Fruit fly (Drosophila melanogaster) whole organism, wandering third instar larva: ENCODE measurements around the gene CG32816.

ENCODE experiments used
- CrebA ChIP-seq: fragments of 200-800 bp; sonication (Bioruptor generic); optimal IDR thresholded peaks from 2 replicates; lab custom pipeline; 2016; ENCODE audit warnings: missing biosample characterization, mild to moderate bottlenecking, missing genetic modification characterization, borderline replicate concordance
- Dfd ChIP-seq: fragments of >200 bp; optimal IDR thresholded peaks from 2 replicates; lab custom pipeline; 2017; ENCODE audit warnings: missing biosample characterization, missing genetic modification characterization
- Dif ChIP-seq: fragments of 200-275, 200-300 bp; sonication (Bioruptor generic); optimal IDR thresholded peaks from 2 replicates; lab custom pipeline; 2018; ENCODE audit warnings: missing biosample characterization, missing genetic modification characterization; ENCODE audit not compliant: partially characterized antibody
- GATAd ChIP-seq: sonication (Bioruptor generic); optimal IDR thresholded peaks from 2 replicates; lab custom pipeline; 2016; ENCODE audit warnings: missing biosample characterization, missing genetic modification characterization
- HLH106 ChIP-seq: fragments of 200-800 bp; optimal IDR thresholded peaks from 3 replicates; lab custom pipeline; 2019; ENCODE audit warnings: missing biosample characterization, mild to moderate bottlenecking, missing genetic modification characterization, moderate library complexity
- Hnf4 ChIP-seq: fragments of 200-800 bp; sonication (Bioruptor generic); optimal IDR thresholded peaks from 2 replicates; lab custom pipeline; 2016; ENCODE audit warnings: missing biosample characterization, mild to moderate bottlenecking, missing genetic modification characterization
- Hr78 ChIP-seq: fragments of >200 bp; optimal IDR thresholded peaks from 2 replicates; lab custom pipeline; 2017; ENCODE audit warnings: missing biosample characterization, missing genetic modification characterization
- Hr83 ChIP-seq: fragments of 200-300 bp; sonication (Bioruptor generic); optimal IDR thresholded peaks from 2 replicates; lab custom pipeline; 2016; ENCODE audit warnings: missing biosample characterization, mild to moderate bottlenecking, missing genetic modification characterization, moderate library complexity; ENCODE audit not compliant: poor library complexity, severe bottlenecking
- Jra ChIP-seq: sonication (Bioruptor generic); optimal IDR thresholded peaks from 2 replicates; lab custom pipeline; 2016; ENCODE audit warnings: missing biosample characterization, missing genetic modification characterization
- Mio ChIP-seq: sonication (Bioruptor generic); optimal IDR thresholded peaks from 2 replicates; lab custom pipeline; 2016; ENCODE audit warnings: missing biosample characterization, missing genetic modification characterization
- Myc ChIP-seq: fragments of >200 bp; optimal IDR thresholded peaks from 2 replicates; lab custom pipeline; 2017
- N ChIP-seq: fragments of >200 bp; optimal IDR thresholded peaks from 2 replicates; lab custom pipeline; 2018; ENCODE audit warnings: missing biosample characterization, missing external identifiers, missing genetic modification characterization
- OdsH ChIP-seq: fragments of 200-800 bp; sonication (Bioruptor generic); optimal IDR thresholded peaks from 2 replicates; lab custom pipeline; 2016; ENCODE audit warnings: missing biosample characterization, mild to moderate bottlenecking, missing genetic modification characterization
- Rel ChIP-seq, 2 experiments: fragments of 200-800 bp; sonication (Bioruptor generic) in 1 of 2; optimal IDR thresholded peaks; 2 replicates in 1 of 2; 3 replicates in 1 of 2; lab custom pipeline; 2016 to 2019; ENCODE audit warnings: mild to moderate bottlenecking in 2 of 2, missing biosample characterization in 2 of 2, missing genetic modification characterization in 2 of 2, moderate library complexity in 1 of 2
- Sp1 ChIP-seq: fragments of 200-800 bp; sonication (Bioruptor generic); optimal IDR thresholded peaks from 3 replicates; lab custom pipeline; 2019; ENCODE audit warnings: missing biosample characterization, mild to moderate bottlenecking, missing genetic modification characterization, moderate library complexity
- br ChIP-seq: fragments of 200-800 bp; sonication (Bioruptor generic); optimal IDR thresholded peaks from 2 replicates; lab custom pipeline; 2016; ENCODE audit warnings: missing biosample characterization, missing genetic modification characterization
- dl ChIP-seq, 2 experiments: fragments of 175-275, 200-275 bp in 1 of 2; fragments of 200-275 bp in 1 of 2; sonication (Bioruptor generic); optimal IDR thresholded peaks; lab custom pipeline; 2018; ENCODE audit warnings: mild to moderate bottlenecking in 2 of 2, missing biosample characterization in 2 of 2, missing genetic modification characterization in 2 of 2, moderate library complexity in 2 of 2; ENCODE audit not compliant: partially characterized antibody in 2 of 2, insufficient read depth in 1 of 2
- ey ChIP-seq: fragments of 200-800 bp; sonication (Bioruptor generic); optimal IDR thresholded peaks from 2 replicates; lab custom pipeline; 2016; ENCODE audit warnings: missing biosample characterization, missing genetic modification characterization
- foxo ChIP-seq, 2 experiments: fragments of 200-800 bp; sonication (Bioruptor generic); optimal IDR thresholded peaks; 2 replicates in 1 of 2; 3 replicates in 1 of 2; lab custom pipeline; 2016 to 2017; ENCODE audit warnings: missing biosample characterization in 2 of 2, missing genetic modification characterization in 2 of 2
- fru ChIP-seq: fragments of 200-800 bp; sonication (Bioruptor generic); optimal IDR thresholded peaks from 3 replicates; lab custom pipeline; 2016; ENCODE audit warnings: missing biosample characterization, mild to moderate bottlenecking, missing genetic modification characterization
- h ChIP-seq: fragments of 200-800 bp; sonication (Bioruptor generic); optimal IDR thresholded peaks from 3 replicates; lab custom pipeline; 2016; ENCODE audit warnings: missing biosample characterization, mild to moderate bottlenecking, missing genetic modification characterization
- jim ChIP-seq: fragments of 175-275, 200-325 bp; sonication (Bioruptor generic); optimal IDR thresholded peaks from 2 replicates; lab custom pipeline; 2016; ENCODE audit warnings: missing biosample characterization, mild to moderate bottlenecking, missing genetic modification characterization
- lola ChIP-seq: fragments of >200 bp; optimal IDR thresholded peaks from 2 replicates; lab custom pipeline; 2017; ENCODE audit warnings: missing biosample characterization, missing genetic modification characterization
- pan ChIP-seq: fragments of >200 bp; optimal IDR thresholded peaks from 2 replicates; lab custom pipeline; 2017
- rgr ChIP-seq: fragments of 200-800 bp; sonication (Bioruptor generic); optimal IDR thresholded peaks from 3 replicates; lab custom pipeline; 2016; ENCODE audit warnings: missing biosample characterization, mild to moderate bottlenecking, missing genetic modification characterization
- sv ChIP-seq: fragments of 200-800 bp; sonication (Bioruptor generic); optimal IDR thresholded peaks from 3 replicates; lab custom pipeline; 2016; ENCODE audit warnings: missing biosample characterization, missing genetic modification characterization
- tai ChIP-seq: sonication (Bioruptor generic); optimal IDR thresholded peaks from 2 replicates; lab custom pipeline; 2016; ENCODE audit warnings: missing biosample characterization, missing genetic modification characterization
- usp ChIP-seq: fragments of >200 bp; optimal IDR thresholded peaks from 2 replicates; lab custom pipeline; 2017; ENCODE audit warnings: missing biosample characterization, missing genetic modification characterization

Gene CG32816

dm6 chrX:390457-390856 is 80.1 kb downstream of the CG32816 start:
- TF ChIP-seq usp (GFP tag; lab: Kevin White, UChicago) (no peak), rgr (GFP tag; lab: Kevin White, UChicago) (peak; percentile 11), h (GFP tag; lab: Kevin White, UChicago) (peak; percentile 6), ey (GFP tag; lab: Kevin White, UChicago) (peak; percentile 3), Dfd (GFP tag; lab: Kevin White, UChicago) (no peak), HLH106 (tag; lab: Kevin White, UChicago) (peak; percentile 8), fru (GFP tag; lab: Kevin White, UChicago) (peak; percentile 19), foxo (GFP tag; optimal IDR thresholded peaks at IDR 0.05; lab: Kevin White, UChicago) (peak in 1 of 2 experiments; percentile 15), Hnf4 (GFP tag; lab: Kevin White, UChicago) (peak; percentile 7)

dm6 chrX:385751-386492 is 84.6 kb downstream of the CG32816 start:
- TF ChIP-seq Hr83 (GFP tag; lab: Kevin White, UChicago), result no peak
- TF ChIP-seq h (GFP tag; lab: Kevin White, UChicago), result peak; percentile 13
- peak; percentile 1 for TF ChIP-seq fru (GFP tag; lab: Kevin White, UChicago)
- no peak for TF ChIP-seq jim
- peak in 1 of 2 experiments; percentile 22 for TF ChIP-seq foxo (GFP tag; optimal IDR thresholded peaks at IDR 0.05; lab: Kevin White, UChicago)

dm6 chrX:379527-379926 is 91.0 kb downstream of the CG32816 start:
- peak in 1 of 2 experiments; percentile 31 for TF ChIP-seq foxo (GFP tag; optimal IDR thresholded peaks at IDR 0.05; lab: Kevin White, UChicago)
- peak; percentile 33 for TF ChIP-seq fru (GFP tag; lab: Kevin White, UChicago)
- TF ChIP-seq h (GFP tag; lab: Kevin White, UChicago), result peak; percentile 21
- peak; percentile 3 for TF ChIP-seq OdsH (GFP tag; lab: Kevin White, UChicago)
- no peak for TF ChIP-seq N (GFP tag; lab: Kevin White, UChicago)
- TF ChIP-seq HLH106 (tag; lab: Kevin White, UChicago), result peak; percentile 19

dm6 chrX:378341-378740 is 92.2 kb downstream of the CG32816 start:
- TF ChIP-seq Jra (GFP tag; lab: Kevin White, UChicago), result no peak
- no peak for TF ChIP-seq lola
- TF ChIP-seq rgr (GFP tag; lab: Kevin White, UChicago), result no peak
- no peak for TF ChIP-seq Rel (GFP tag; optimal IDR thresholded peaks at IDR 0.05; lab: Kevin White, UChicago)
- TF ChIP-seq Rel (tag; optimal IDR thresholded peaks at IDR 0.05; lab: Kevin White, UChicago), result no peak
- no peak for TF ChIP-seq N (GFP tag; lab: Kevin White, UChicago)

dm6 chrX:377388-377787 is 93.1 kb downstream of the CG32816 start:
- TF ChIP-seq N (GFP tag; lab: Kevin White, UChicago) (no peak), Dif (GFP tag; lab: Kevin White, UChicago) (no peak), br (GFP tag; lab: Kevin White, UChicago) (no peak), sv (GFP tag; lab: Kevin White, UChicago) (no peak), h (GFP tag; lab: Kevin White, UChicago) (no peak), Myc (lab: Kevin White, UChicago) (no peak), Rel (GFP tag; optimal IDR thresholded peaks at IDR 0.05; lab: Kevin White, UChicago) (no peak), Rel (tag; optimal IDR thresholded peaks at IDR 0.05; lab: Kevin White, UChicago) (no peak), dl (GFP tag; optimal IDR thresholded peaks at IDR 0.05; lab: Kevin White, UChicago; ENCODE audit: insufficient read depth in 1 of 2, partially characterized antibody in 2 of 2) (no peak), ey (GFP tag; lab: Kevin White, UChicago) (no peak), GATAd (GFP tag; lab: Kevin White, UChicago) (no peak), Hnf4 (GFP tag; lab: Kevin White, UChicago) (no peak), CrebA (GFP tag; lab: Kevin White, UChicago) (no peak), HLH106 (tag; lab: Kevin White, UChicago) (no peak), rgr (GFP tag; lab: Kevin White, UChicago) (no peak)

dm6 chrX:369645-370174 is 100.8 kb downstream of the CG32816 start, which contains the start of gene ac:
Gene ac, plus strand, starts transcription at chrX:370031.
- TF ChIP-seq GATAd (GFP tag; lab: Kevin White, UChicago) (no peak), Dif (GFP tag; lab: Kevin White, UChicago) (peak; percentile 26), dl (GFP tag; optimal IDR thresholded peaks at IDR 0.05; lab: Kevin White, UChicago; ENCODE audit: insufficient read depth in 1 of 2, partially characterized antibody in 2 of 2) (no peak), fru (GFP tag; lab: Kevin White, UChicago) (peak; percentile 42), tai (no peak), HLH106 (tag; lab: Kevin White, UChicago) (no peak), pan (no peak), Hr78 (no peak), Mio (GFP tag; lab: Kevin White, UChicago) (no peak), Rel (GFP tag; optimal IDR thresholded peaks at IDR 0.05; lab: Kevin White, UChicago) (peak; percentile 7), Rel (tag; optimal IDR thresholded peaks at IDR 0.05; lab: Kevin White, UChicago) (no peak), usp (GFP tag; lab: Kevin White, UChicago) (no peak), Sp1 (GFP tag; lab: Kevin White, UChicago) (no peak), ey (GFP tag; lab: Kevin White, UChicago) (no peak)
